Worm (Caenorhabditis elegans): ENCODE data around the gene D1079.1.

DNA sequence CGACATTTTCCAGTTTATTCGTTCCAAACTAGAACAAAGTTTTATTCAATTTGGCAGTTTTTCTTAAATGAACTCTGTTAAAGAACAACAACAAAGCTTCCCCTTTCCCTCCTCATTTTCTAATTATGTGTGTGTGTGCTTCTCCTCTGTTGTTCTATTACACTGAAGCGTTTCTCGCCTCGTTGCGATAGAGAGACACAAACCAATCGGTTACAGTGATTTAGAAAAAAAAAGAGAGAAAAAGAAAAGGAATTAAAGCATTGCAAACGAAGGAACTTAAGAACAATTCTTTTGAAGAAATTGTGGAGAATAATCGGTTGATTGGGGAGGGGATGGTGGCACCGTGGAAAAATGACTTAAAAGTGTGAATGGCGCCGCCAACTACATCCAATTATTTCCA is 34.6 kb downstream of the D1079.1 start, which contains the start of gene cest-26:
- TF ChIP-seq ceh-45 (GFP tag; IDR thresholded peaks at IDR 0.05) = no peak
- no peak for TF ChIP-seq pha-4 (tag; optimal IDR thresholded peaks at IDR 0.05)
- no peak for TF ChIP-seq ceh-6 (GFP tag; optimal IDR thresholded peaks at IDR 0.05)
- no peak for TF ChIP-seq ceh-2 (tag; optimal IDR thresholded peaks at IDR 0.05)
- TF ChIP-seq tbx-7 (tag; optimal IDR thresholded peaks at IDR 0.05) = no peak
- no peak for TF ChIP-seq gmeb-2 (tag; optimal IDR thresholded peaks at IDR 0.05)
- TF ChIP-seq sox-4 (tag; optimal IDR thresholded peaks at IDR 0.05) = no peak
- no peak for TF ChIP-seq dmd-4 (tag; optimal IDR thresholded peaks at IDR 0.05; ENCODE audit: borderline replicate concordance)
- no peak for TF ChIP-seq syd-9 (tag; optimal IDR thresholded peaks at IDR 0.05)
- TF ChIP-seq nhr-11 (tag; optimal IDR thresholded peaks at IDR 0.05) = no peak

Measured in whole organism, late embryonic.